Worm (Caenorhabditis elegans) whole organism, young adult: ENCODE measurements around the gene dyf-13.

Experiments used
- C06A6.2 ChIP-seq: fragments of 200-800 bp; sonication (Bioruptor generic); conservative IDR thresholded peaks from 2 replicates; pipeline ENCODE4 v1.3.6; 2022; ENCODE audit warnings: missing genetic modification characterization, missing compliant biosample characterization
- C17E4.6 ChIP-seq: fragments of 200-800 bp; sonication (Bioruptor generic); IDR thresholded peaks from 2 replicates; pipeline ENCODE4 v1.3.6; 2022; ENCODE audit warnings: missing genetic modification reagents, missing genetic modification characterization, missing compliant biosample characterization
- F37B4.10 ChIP-seq: fragments of 200-800 bp; sonication (Bioruptor generic); IDR thresholded peaks from 2 replicates; pipeline ENCODE4 v1.3.6; 2022; ENCODE audit warnings: missing genetic modification characterization, missing compliant biosample characterization
- Y53G8AR.9 ChIP-seq: fragments of 200-800 bp; sonication (Bioruptor generic); conservative IDR thresholded peaks from 2 replicates; pipeline ENCODE4 v1.3.6; 2022; ENCODE audit warnings: missing genetic modification reagents, missing genetic modification characterization, missing compliant biosample characterization
- Y79H2A.3 ChIP-seq: fragments of 200-800 bp; sonication (Bioruptor generic); conservative IDR thresholded peaks from 2 replicates; pipeline ENCODE4 v1.3.6; 2022; ENCODE audit warnings: missing genetic modification reagents, missing genetic modification characterization, missing compliant biosample characterization
- Y95B8A.8 ChIP-seq: fragments of 200-800 bp; sonication (Bioruptor generic); IDR thresholded peaks from 2 replicates; pipeline ENCODE4 v1.3.6; 2022; ENCODE audit warnings: missing genetic modification reagents, missing genetic modification characterization, missing compliant biosample characterization
- akir-1 ChIP-seq: fragments of 200-800 bp; sonication (Bioruptor generic); optimal IDR thresholded peaks from 2 replicates; lab custom pipeline; 2018; ENCODE audit warnings: mild to moderate bottlenecking, missing genetic modification characterization, moderate library complexity, missing compliant biosample characterization
- ama-1 ChIP-seq, 3 experiments: fragments of 150-350 bp in 1 of 3; sonication (generic microtip) in 2 of 3; optimal IDR thresholded peaks; 2 replicates each; lab custom pipeline; 2014 to 2018; ENCODE audit warnings: missing biosample characterization in 2 of 3, missing genetic modification characterization in 2 of 3, missing genetic modification reagents in 2 of 3
- attf-6 ChIP-seq: fragments of 200-800 bp; sonication (Bioruptor generic); IDR thresholded peaks from 2 replicates; pipeline ENCODE4 v1.3.6; 2022; ENCODE audit warnings: missing genetic modification reagents, missing genetic modification characterization, missing compliant biosample characterization
- bed-1 ChIP-seq: fragments of 200-800 bp; sonication (Bioruptor generic); IDR thresholded peaks from 2 replicates; pipeline ENCODE4 v1.3.6; 2022; ENCODE audit warnings: missing genetic modification reagents, missing genetic modification characterization, missing compliant biosample characterization
- cebp-1 ChIP-seq, 2 experiments: fragments of 200-800 bp in 1 of 2; sonication (Bioruptor generic) in 1 of 2; sonication (generic microtip) in 1 of 2; IDR thresholded peaks in 1 of 2; optimal IDR thresholded peaks in 1 of 2; 2 replicates each; pipeline versions ENCODE4 v1.3.6 to Lab custom; 2017 to 2022; ENCODE audit warnings: missing compliant biosample characterization in 2 of 2, missing genetic modification characterization in 2 of 2, mild to moderate bottlenecking in 1 of 2, missing genetic modification reagents in 1 of 2, moderate library complexity in 1 of 2
- cebp-2 ChIP-seq: fragments of 200-800 bp; sonication (Bioruptor generic); IDR thresholded peaks from 2 replicates; pipeline ENCODE4 v1.3.6; 2022; ENCODE audit warnings: missing genetic modification characterization, missing compliant biosample characterization
- ceh-27 ChIP-seq: fragments of 200-800 bp; sonication (Bioruptor generic); optimal IDR thresholded peaks from 2 replicates; lab custom pipeline; 2018; ENCODE audit warnings: mild to moderate bottlenecking, missing genetic modification characterization, moderate library complexity, missing compliant biosample characterization
- egrh-3 ChIP-seq: fragments of 200-800 bp; sonication (Bioruptor generic); IDR thresholded peaks from 2 replicates; pipeline ENCODE4 v1.3.6; 2022; ENCODE audit warnings: missing genetic modification reagents, missing genetic modification characterization, missing compliant biosample characterization
- ets-4 ChIP-seq: fragments of 200-800 bp; sonication (Bioruptor generic); optimal IDR thresholded peaks from 2 replicates; lab custom pipeline; 2018; ENCODE audit warnings: mild to moderate bottlenecking, missing genetic modification characterization, missing compliant biosample characterization
- hlh-12 ChIP-seq: sonication (generic microtip); optimal IDR thresholded peaks from 2 replicates; lab custom pipeline; 2016; ENCODE audit warnings: missing genetic modification characterization, missing compliant biosample characterization
- hmg-1.2 ChIP-seq: fragments of 200-800 bp; sonication (Bioruptor generic); IDR thresholded peaks from 2 replicates; pipeline ENCODE4 v1.3.6; 2022; ENCODE audit warnings: missing genetic modification reagents, missing genetic modification characterization, missing compliant biosample characterization
- hsf-1 ChIP-seq: fragments of 200-800 bp; sonication (Bioruptor generic); IDR thresholded peaks from 2 replicates; pipeline ENCODE4 v1.3.6; 2022; ENCODE audit warnings: missing genetic modification reagents, missing genetic modification characterization, missing compliant biosample characterization
- let-526 ChIP-seq: fragments of 200-800 bp; sonication (Bioruptor generic); IDR thresholded peaks from 2 replicates; pipeline ENCODE4 v1.3.6; 2022; ENCODE audit warnings: missing genetic modification reagents, missing genetic modification characterization, missing compliant biosample characterization
- madf-3 ChIP-seq: fragments of 200-800 bp; sonication (Bioruptor generic); IDR thresholded peaks from 2 replicates; pipeline ENCODE4 v1.3.6; 2022; ENCODE audit warnings: missing genetic modification reagents, missing genetic modification characterization, missing compliant biosample characterization
- madf-8 ChIP-seq: fragments of 200-800 bp; sonication (Bioruptor generic); conservative IDR thresholded peaks from 2 replicates; pipeline ENCODE4 v1.3.6; 2022; ENCODE audit warnings: missing genetic modification reagents, missing genetic modification characterization, missing compliant biosample characterization
- mel-28 ChIP-seq: sonication (generic microtip); optimal IDR thresholded peaks from 2 replicates; lab custom pipeline; 2016; ENCODE audit warnings: borderline replicate concordance, mild to moderate bottlenecking, missing genetic modification characterization, missing compliant biosample characterization
- nhr-120 ChIP-seq: fragments of 200-800 bp; sonication (Bioruptor generic); IDR thresholded peaks from 2 replicates; pipeline ENCODE4 v1.3.6; 2022; ENCODE audit warnings: missing genetic modification characterization, missing compliant biosample characterization
- nhr-80 ChIP-seq: sonication (generic microtip); optimal IDR thresholded peaks from 2 replicates; lab custom pipeline; 2016; ENCODE audit warnings: missing genetic modification characterization, missing compliant biosample characterization
- nhr-90 ChIP-seq: sonication (generic microtip); optimal IDR thresholded peaks from 2 replicates; lab custom pipeline; 2016; ENCODE audit warnings: missing genotype, mild to moderate bottlenecking, missing genetic modification characterization, missing compliant biosample characterization
- rec-8 ChIP-seq, 2 experiments: sonication (generic microtip); optimal IDR thresholded peaks; 2 replicates each; lab custom pipeline; 2016; ENCODE audit warnings: mild to moderate bottlenecking in 2 of 2, missing genetic modification characterization in 2 of 2, missing genetic modification reagents in 2 of 2, missing genotype in 2 of 2, missing biosample characterization in 1 of 2, missing compliant biosample characterization in 1 of 2, moderate library complexity in 1 of 2
- sdz-38 ChIP-seq: sonication (generic microtip); optimal IDR thresholded peaks from 2 replicates; lab custom pipeline; 2016; ENCODE audit warnings: missing genotype, missing genetic modification characterization, missing compliant biosample characterization
- sea-2 ChIP-seq: fragments of 200-800 bp; sonication (Bioruptor generic); IDR thresholded peaks from 2 replicates; pipeline ENCODE4 v1.3.6; 2022; ENCODE audit warnings: missing genetic modification characterization, missing compliant biosample characterization
- snpc-1.1 ChIP-seq: sonication (generic microtip); optimal IDR thresholded peaks from 2 replicates; lab custom pipeline; 2017; ENCODE audit warnings: missing genetic modification characterization, mild to moderate bottlenecking, missing compliant biosample characterization, antibody characterized with exemption, moderate library complexity, missing genotype, missing genetic modification reagents; ENCODE audit not compliant: insufficient read depth
- snpc-1.3 ChIP-seq: sonication (generic microtip); optimal IDR thresholded peaks from 2 replicates; lab custom pipeline; 2017; ENCODE audit warnings: missing genetic modification characterization, mild to moderate bottlenecking, missing compliant biosample characterization, antibody characterized with exemption, moderate library complexity, missing genotype, missing genetic modification reagents; ENCODE audit not compliant: insufficient read depth
- somi-1 ChIP-seq: fragments of 200-800 bp; sonication (Bioruptor generic); optimal IDR thresholded peaks from 2 replicates; lab custom pipeline; 2018; ENCODE audit warnings: mild to moderate bottlenecking, missing genetic modification characterization, missing compliant biosample characterization
- sptf-2 ChIP-seq: fragments of 200-800 bp; sonication (Bioruptor generic); optimal IDR thresholded peaks from 2 replicates; lab custom pipeline; 2018; ENCODE audit warnings: mild to moderate bottlenecking, missing genetic modification characterization, missing compliant biosample characterization
- unc-130 ChIP-seq: sonication (generic microtip); optimal IDR thresholded peaks from 2 replicates; lab custom pipeline; 2016; ENCODE audit warnings: missing genetic modification reagents, missing genetic modification characterization, missing compliant biosample characterization
- xnd-1 ChIP-seq: sonication (generic microtip); optimal IDR thresholded peaks from 2 replicates; lab custom pipeline; 2016; ENCODE audit warnings: missing genotype, missing genetic modification reagents, missing genetic modification characterization, missing compliant biosample characterization
- zfh-2 ChIP-seq: fragments of 200-800 bp; sonication (Bioruptor generic); conservative IDR thresholded peaks from 2 replicates; pipeline ENCODE4 v1.3.6; 2022; ENCODE audit warnings: missing genetic modification reagents, missing genetic modification characterization, missing compliant biosample characterization
- ztf-18 ChIP-seq: sonication (generic microtip); optimal IDR thresholded peaks from 2 replicates; lab custom pipeline; 2016; ENCODE audit warnings: missing genotype, mild to moderate bottlenecking, missing genetic modification characterization, missing compliant biosample characterization
- ztf-22 ChIP-seq: fragments of 200-800 bp; sonication (Bioruptor generic); optimal IDR thresholded peaks from 2 replicates; lab custom pipeline; 2018; ENCODE audit warnings: mild to moderate bottlenecking, missing genetic modification characterization, moderate library complexity, missing compliant biosample characterization
- ztf-26 ChIP-seq: sonication (generic microtip); optimal IDR thresholded peaks from 2 replicates; lab custom pipeline; 2017; ENCODE audit warnings: missing genetic modification characterization, missing compliant biosample characterization

dyf-13 gene

ce11 chrII:7155392-7155791 lies 15.8 kb downstream of the dyf-13 start, which contains the start of gene C27H5.2:
TSS of gene C27H5.2 (plus strand) at chrII:7155581.
- TF ChIP-seq hsf-1 (GFP tag; lab: Robert Waterston, UW) (no peak), ama-1 (optimal IDR thresholded peaks at IDR 0.05; lab: Kevin White, UChicago) (peak; percentile 14), ama-1 (GFP tag; optimal IDR thresholded peaks at IDR 0.05; lab: Kevin White, UChicago) (no peak), hmg-1.2 (peak; percentile 14; the same call in 1 of the 2 replicates), egrh-3 (GFP tag; lab: Robert Waterston, UW) (no peak), Y53G8AR.9 (GFP tag; lab: Robert Waterston, UW) (peak; percentile 49; the same call in 1 of the 2 replicates), nhr-80 (peak; percentile 69), Y79H2A.3 (no peak), cebp-1 (GFP tag; IDR thresholded peaks at IDR 0.05; lab: Robert Waterston, UW) (no peak), cebp-1 (tag; optimal IDR thresholded peaks at IDR 0.05; lab: Kevin White, UChicago) (peak; percentile 9)

- TF ChIP-seq egrh-3 (GFP tag; lab: Robert Waterston, UW) (peak; percentile 88), akir-1 (GFP tag; lab: Kevin White, UChicago) (no peak), rec-8 (tag; optimal IDR thresholded peaks at IDR 0.05; lab: Kevin White, UChicago) (no peak), zfh-2 (peak; percentile 88), somi-1 (GFP tag; lab: Kevin White, UChicago) (no peak), snpc-1.3 (tag; lab: Kevin White, UChicago) (no peak), madf-8 (GFP tag; lab: Robert Waterston, UW) (no peak)
These were observed 16.4 kb downstream of the dyf-13 start for ce11 chrII:7154711-7155110.

DNA sequence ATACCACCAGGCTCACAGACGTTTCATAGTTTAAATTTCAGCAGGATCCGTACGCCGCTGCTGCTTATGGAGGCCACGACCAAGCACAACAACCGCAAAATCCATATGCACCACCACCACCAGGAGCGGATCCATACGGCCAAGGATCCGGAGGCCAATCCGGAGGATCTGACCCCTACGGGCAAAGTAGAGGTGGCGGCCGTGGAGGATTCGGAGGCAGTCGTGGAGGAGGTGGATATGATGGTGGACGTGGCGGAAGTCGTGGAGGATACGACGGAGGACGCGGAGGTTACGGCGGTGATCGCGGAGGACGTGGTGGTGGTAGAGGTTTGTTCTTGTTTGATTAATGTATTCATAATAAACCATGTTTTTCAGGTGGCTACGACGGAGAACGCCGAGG lies 18.1 kb downstream of the dyf-13 start:
- TF ChIP-seq egrh-3 (GFP tag; lab: Robert Waterston, UW) (peak; percentile 51; the same call in 1 of the 2 replicates), zfh-2 (peak; percentile 83), hsf-1 (GFP tag; lab: Robert Waterston, UW) (0 out of 2 replicates have a peak, but pooled peaks have one; percentile 8)

ce11 chrII:7151969-7152631 lies 19.1 kb downstream of the dyf-13 start, which contains the start of gene fust-1:
TSS of gene fust-1 (plus strand) at chrII:7152581.
- peak; percentile 80; the same call in 1 of the 2 replicates for TF ChIP-seq let-526 (GFP tag; lab: Robert Waterston, UW)
- no peak for TF ChIP-seq bed-1
- TF ChIP-seq nhr-120 (GFP tag; lab: Robert Waterston, UW): no peak
- TF ChIP-seq xnd-1 (tag; lab: Kevin White, UChicago): peak; percentile 82
- peak; percentile 73 for TF ChIP-seq ztf-22
- TF ChIP-seq C17E4.6 (GFP tag; lab: Robert Waterston, UW): peak; percentile 80
- TF ChIP-seq madf-3 (GFP tag; lab: Robert Waterston, UW): peak; percentile 95
- TF ChIP-seq unc-130 (GFP tag; lab: Kevin White, UChicago): peak; percentile 68
- TF ChIP-seq mel-28 (tag; lab: Kevin White, UChicago): no peak
- TF ChIP-seq egrh-3 (GFP tag; lab: Robert Waterston, UW): no peak; the same call in 1 of the 2 replicates
- TF ChIP-seq ama-1 (optimal IDR thresholded peaks at IDR 0.05; lab: Kevin White, UChicago): no peak
- peak in 1 of 2 experiments; percentile 15 for TF ChIP-seq ama-1 (GFP tag; optimal IDR thresholded peaks at IDR 0.05; lab: Kevin White, UChicago)
- TF ChIP-seq sdz-38: no peak
- TF ChIP-seq ztf-26 (tag; lab: Kevin White, UChicago): peak; percentile 88
- no peak for TF ChIP-seq sptf-2 (GFP tag; lab: Kevin White, UChicago)
- no peak for TF ChIP-seq F37B4.10 (GFP tag; lab: Robert Waterston, UW)
- no peak for TF ChIP-seq hlh-12 (tag; lab: Kevin White, UChicago)
- TF ChIP-seq snpc-1.1 (tag; lab: Kevin White, UChicago): peak; percentile 79
- 0 out of 2 replicates have a peak, but pooled peaks have one; percentile 60 for TF ChIP-seq cebp-2 (GFP tag; lab: Robert Waterston, UW)
- peak; percentile 22 for TF ChIP-seq nhr-90 (tag; lab: Kevin White, UChicago)
- peak; percentile 93 for TF ChIP-seq Y95B8A.8 (GFP tag; lab: Robert Waterston, UW)
- TF ChIP-seq hmg-1.2: peak; percentile 97
- peak; percentile 85 for TF ChIP-seq attf-6 (GFP tag; lab: Robert Waterston, UW)
- peak; percentile 88 for TF ChIP-seq C06A6.2 (GFP tag; lab: Robert Waterston, UW)
- peak; percentile 100 for TF ChIP-seq ztf-18 (tag; lab: Kevin White, UChicago)
- no peak for TF ChIP-seq sea-2 (GFP tag; lab: Robert Waterston, UW)
- peak; percentile 90 for TF ChIP-seq ceh-27
- TF ChIP-seq ets-4 (GFP tag; lab: Kevin White, UChicago): peak; percentile 48
